Worm (Caenorhabditis elegans) whole organism, midembryonic: ENCODE data around the gene T16H12.2.
"Not testable (repeated sequence)": the region's sequence is repeated elsewhere in the genome, so short reads cannot be mapped to it uniquely, and the experiment has no call there.

Source experiments
- T22C8.4 ChIP-seq: fragments of 200-800 bp; sonication (Bioruptor generic); IDR thresholded peaks from 2 replicates; pipeline ENCODE4 v1.3.6; 2022; ENCODE audit warnings: missing genetic modification characterization, missing compliant biosample characterization
- cog-1 ChIP-seq: sonication (generic microtip); optimal IDR thresholded peaks from 2 replicates; lab custom pipeline; 2016; ENCODE audit warnings: missing genetic modification characterization, missing compliant biosample characterization
- flt-1 ChIP-seq: fragments of 200-800 bp; sonication (Bioruptor generic); IDR thresholded peaks from 2 replicates; pipeline ENCODE4 v1.3.6; 2022; ENCODE audit warnings: missing genetic modification characterization, missing compliant biosample characterization
- klf-2 ChIP-seq: fragments of 200-800 bp; sonication (Bioruptor generic); conservative IDR thresholded peaks from 2 replicates; pipeline ENCODE4 v1.3.6; 2022; ENCODE audit warnings: missing genetic modification reagents, missing genetic modification characterization, missing compliant biosample characterization
- med-1 ChIP-seq: sonication (generic microtip); optimal IDR thresholded peaks from 2 replicates; lab custom pipeline; 2017; ENCODE audit warnings: missing genetic modification characterization, mild to moderate bottlenecking, missing compliant biosample characterization, antibody characterized with exemption, missing genetic modification reagents; ENCODE audit not compliant: insufficient read depth
- ref-1 ChIP-seq: fragments of 200-800 bp; sonication (Bioruptor generic); conservative IDR thresholded peaks from 2 replicates; pipeline ENCODE4 v1.3.6; 2022; ENCODE audit warnings: missing genetic modification reagents, missing genetic modification characterization, missing compliant biosample characterization
- tab-1 ChIP-seq: fragments of 200-800 bp; sonication (Bioruptor generic); IDR thresholded peaks from 2 replicates; pipeline ENCODE4 v1.3.6; 2022; ENCODE audit warnings: missing genetic modification characterization, missing compliant biosample characterization
- ztf-23 ChIP-seq: fragments of 200-800 bp; sonication (Bioruptor generic); IDR thresholded peaks from 2 replicates; pipeline ENCODE4 v1.3.6; 2022; ENCODE audit warnings: missing genetic modification reagents, missing genetic modification characterization, missing compliant biosample characterization
- ztf-29 ChIP-seq: fragments of 200-800 bp; sonication (Bioruptor generic); IDR thresholded peaks from 2 replicates; pipeline ENCODE4 v1.3.6; 2022; ENCODE audit warnings: missing genetic modification reagents, missing genetic modification characterization, missing compliant biosample characterization

Gene T16H12.2

ce11 chrIII:10085983-10086382, at the start of gene T16H12.2:
Gene T16H12.2 (plus strand): TSS chrIII:10086283.
- TF ChIP-seq med-1 (GFP tag; lab: Kevin White, UChicago), result no peak
- TF ChIP-seq flt-1, result no peak
- no peak for TF ChIP-seq ztf-29
- no peak for TF ChIP-seq tab-1
- no peak for TF ChIP-seq T22C8.4 (GFP tag; lab: Robert Waterston, UW)
- TF ChIP-seq cog-1 (tag; lab: Kevin White, UChicago), result no peak
- TF ChIP-seq ztf-23 (GFP tag; lab: Robert Waterston, UW), result no peak
- no peak for TF ChIP-seq klf-2 (GFP tag; lab: Robert Waterston, UW)
- TF ChIP-seq ref-1 (GFP tag; lab: Robert Waterston, UW), result no peak

- TF ChIP-seq flt-1 (no peak), ref-1 (GFP tag; lab: Robert Waterston, UW) (no peak), med-1 (GFP tag; lab: Kevin White, UChicago) (no peak), T22C8.4 (GFP tag; lab: Robert Waterston, UW) (no peak), ztf-29 (no peak), cog-1 (tag; lab: Kevin White, UChicago) (no peak), ztf-23 (GFP tag; lab: Robert Waterston, UW) (no peak), tab-1 (no peak), klf-2 (GFP tag; lab: Robert Waterston, UW) (no peak)
Observed at ce11 chrIII:10037150-10037549, 48.9 kb upstream of the T16H12.2 start, which contains the start of gene M04D8.7. Gene M04D8.7 (plus strand): TSS chrIII:10037450.

- TF ChIP-seq ztf-23 (GFP tag; lab: Robert Waterston, UW) (no peak), ref-1 (GFP tag; lab: Robert Waterston, UW) (no peak), cog-1 (tag; lab: Kevin White, UChicago) (no peak), tab-1 (no peak), klf-2 (GFP tag; lab: Robert Waterston, UW) (no peak), flt-1 (no peak), med-1 (GFP tag; lab: Kevin White, UChicago) (no peak), ztf-29 (no peak), T22C8.4 (GFP tag; lab: Robert Waterston, UW) (no peak)
Observed at ce11 chrIII:10040013-10040412, 46.1 kb upstream of the T16H12.2 start, which contains the start of gene T16G12.7. Gene T16G12.7 (minus strand): TSS chrIII:10040113.

- TF ChIP-seq ref-1 (GFP tag; lab: Robert Waterston, UW) (no peak), tab-1 (no peak), flt-1 (no peak), T22C8.4 (GFP tag; lab: Robert Waterston, UW) (no peak), cog-1 (tag; lab: Kevin White, UChicago) (no peak), ztf-29 (no peak), klf-2 (GFP tag; lab: Robert Waterston, UW) (no peak), med-1 (GFP tag; lab: Kevin White, UChicago) (no peak), ztf-23 (GFP tag; lab: Robert Waterston, UW) (no peak)
Observed at ce11 chrIII:10049682-10050081, 36.4 kb upstream of the T16H12.2 start, which contains the start of gene T16G12.1. Gene T16G12.1 (minus strand): TSS chrIII:10049857.

- TF ChIP-seq flt-1, tab-1, ztf-29: not testable (repeated sequence)
Observed at ce11 chrIII:10050321-10050720, 35.8 kb upstream of the T16H12.2 start, which contains the start of gene T16G12.3. Gene T16G12.3 (plus strand): TSS chrIII:10050621.

- not testable (repeated sequence) for TF ChIP-seq klf-2 (GFP tag; lab: Robert Waterston, UW); T22C8.4 (GFP tag; lab: Robert Waterston, UW); flt-1
Observed at ce11 chrIII:10053312-10053711, 32.8 kb upstream of the T16H12.2 start, which contains the start of gene T16G12.12. Gene T16G12.12 (plus strand): TSS chrIII:10053612.

ce11 chrIII:10056033-10056432, 30.1 kb upstream of the T16H12.2 start, which contains the start of gene T16G12.10:
Gene T16G12.10 (minus strand): TSS chrIII:10056133.
- TF ChIP-seq T22C8.4 (GFP tag; lab: Robert Waterston, UW), result no peak
- TF ChIP-seq med-1 (GFP tag; lab: Kevin White, UChicago), result no peak
- no peak for TF ChIP-seq tab-1
- no peak for TF ChIP-seq ref-1 (GFP tag; lab: Robert Waterston, UW)

ce11 chrIII:10057518-10057917, 28.6 kb upstream of the T16H12.2 start, which contains the start of gene T16G12.4:
Gene T16G12.4 (plus strand): TSS chrIII:10057818.
- TF ChIP-seq ztf-23 (GFP tag; lab: Robert Waterston, UW) (no peak), ztf-29 (no peak), cog-1 (tag; lab: Kevin White, UChicago) (no peak), T22C8.4 (GFP tag; lab: Robert Waterston, UW) (no peak), tab-1 (no peak), med-1 (GFP tag; lab: Kevin White, UChicago) (no peak), flt-1 (no peak)

- TF ChIP-seq klf-2 (GFP tag; lab: Robert Waterston, UW) (no peak), ztf-23 (GFP tag; lab: Robert Waterston, UW) (no peak), tab-1 (no peak), T22C8.4 (GFP tag; lab: Robert Waterston, UW) (no peak), cog-1 (tag; lab: Kevin White, UChicago) (no peak), flt-1 (no peak), ref-1 (GFP tag; lab: Robert Waterston, UW) (no peak), med-1 (GFP tag; lab: Kevin White, UChicago) (no peak), ztf-29 (no peak)
Observed at ce11 chrIII:10059002-10059401, 27.1 kb upstream of the T16H12.2 start, which contains the start of gene T16G12.8. Gene T16G12.8 (plus strand): TSS chrIII:10059302.

- no peak for TF ChIP-seq med-1 (GFP tag; lab: Kevin White, UChicago)
- TF ChIP-seq cog-1 (tag; lab: Kevin White, UChicago), result no peak
- TF ChIP-seq T22C8.4 (GFP tag; lab: Robert Waterston, UW), result no peak
- TF ChIP-seq klf-2 (GFP tag; lab: Robert Waterston, UW), result no peak
- TF ChIP-seq ref-1 (GFP tag; lab: Robert Waterston, UW), result no peak
- no peak for TF ChIP-seq ztf-23 (GFP tag; lab: Robert Waterston, UW)
- no peak for TF ChIP-seq ztf-29
- no peak for TF ChIP-seq flt-1
- no peak for TF ChIP-seq tab-1
Observed at ce11 chrIII:10060573-10060972, 25.5 kb upstream of the T16H12.2 start, which contains the start of gene T16G12.13. Gene T16G12.13 (plus strand): TSS chrIII:10060865.
